Worm (Caenorhabditis elegans): ENCODE results near the gene Y116A8C.20.

The Y116A8C.20 gene

ce11 chrIV:16995425-16995824 lies 45.3 kb upstream of the Y116A8C.20 start, which contains the start of gene rom-4 (continued):
- TF ChIP-seq fos-1 (tag; optimal IDR thresholded peaks at IDR 0.05) (no peak), fkh-4 (tag; optimal IDR thresholded peaks at IDR 0.05; ENCODE audit: borderline replicate concordance) (peak; percentile 88), alr-1 (tag; optimal IDR thresholded peaks at IDR 0.05; ENCODE audit: borderline replicate concordance) (no peak), ceh-90 (tag; optimal IDR thresholded peaks at IDR 0.05) (peak; percentile 92), nhr-76 (tag; optimal IDR thresholded peaks at IDR 0.05) (peak; percentile 11), nhr-28 (tag; optimal IDR thresholded peaks at IDR 0.05) (no peak), C04F5.9 (tag; optimal IDR thresholded peaks at IDR 0.05) (peak; percentile 58), ces-1 (GFP tag; optimal IDR thresholded peaks at IDR 0.05) (no peak), zip-4 (GFP tag; optimal IDR thresholded peaks at IDR 0.05) (no peak), sptf-1 (tag; optimal IDR thresholded peaks at IDR 0.05) (no peak), isw-1 (GFP tag; IDR thresholded peaks at IDR 0.05) (peak; percentile 69), rnt-1 (tag; optimal IDR thresholded peaks at IDR 0.05) (peak; percentile 99), efl-1 (optimal IDR thresholded peaks at IDR 0.05) (peak; percentile 97 to 99), efl-1 (GFP tag; optimal IDR thresholded peaks at IDR 0.05 in 1 of 2) (peak; percentile 96 to 99), lin-13 (GFP tag; optimal IDR thresholded peaks at IDR 0.05) (peak; percentile 29), unc-30 (tag; optimal IDR thresholded peaks at IDR 0.05) (no peak), fkh-10 (GFP tag; optimal IDR thresholded peaks at IDR 0.05) (no peak), ztf-11 (tag; optimal IDR thresholded peaks at IDR 0.05) (peak in 1 of 2 experiments; percentile 85), nhr-84 (tag; optimal IDR thresholded peaks at IDR 0.05) (no peak), unc-98 (GFP tag; IDR thresholded peaks at IDR 0.05) (peak; percentile 91), mef-2 (tag; optimal IDR thresholded peaks at IDR 0.05) (no peak), nhr-237 (tag; optimal IDR thresholded peaks at IDR 0.05) (no peak), snu-23 (GFP tag; optimal IDR thresholded peaks at IDR 0.05) (peak; percentile 85), irx-1 (tag; optimal IDR thresholded peaks at IDR 0.05) (peak; percentile 89), mep-1 (tag; optimal IDR thresholded peaks at IDR 0.05) (peak; percentile 77), sox-4 (tag; optimal IDR thresholded peaks at IDR 0.05) (peak; percentile 78), hlh-4 (tag; optimal IDR thresholded peaks at IDR 0.05) (no peak), ceh-8 (GFP tag; optimal IDR thresholded peaks at IDR 0.05) (no peak), nhr-71 (tag; optimal IDR thresholded peaks at IDR 0.05) (peak; percentile 88), hpl-2 (GFP tag; optimal IDR thresholded peaks at IDR 0.05) (no peak), lin-35 (GFP tag; optimal IDR thresholded peaks at IDR 0.05) (peak; percentile 97), ets-5 (GFP tag; IDR thresholded peaks at IDR 0.05) (no peak), F16B12.6 (tag; optimal IDR thresholded peaks at IDR 0.05) (peak; percentile 40), nhr-85 (tag) (peak; percentile 91), efl-3 (GFP tag; optimal IDR thresholded peaks at IDR 0.05) (no peak), ceh-82 (tag; optimal IDR thresholded peaks at IDR 0.05) (peak; percentile 18 to 80 (median 67))

DNA sequence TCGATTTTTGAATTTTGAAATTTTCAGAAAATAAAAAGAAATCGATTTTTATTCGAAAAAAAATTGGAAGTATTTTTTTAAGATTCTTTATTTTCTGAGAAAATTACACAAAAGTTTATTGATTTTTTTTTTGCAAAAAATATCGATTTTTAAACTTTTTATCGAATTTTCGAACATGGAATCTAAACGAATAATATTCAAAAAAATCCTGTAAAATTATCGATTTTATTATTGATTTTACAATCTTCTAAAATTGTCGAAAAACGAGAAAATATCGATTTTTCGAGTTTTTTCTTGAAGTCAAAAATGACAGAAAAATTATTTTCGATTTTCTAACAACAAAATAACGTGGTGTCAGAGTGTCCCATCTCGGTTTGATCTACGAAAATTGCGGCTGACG lies 35.0 kb upstream of the Y116A8C.20 start:
- no peak for TF ChIP-seq mdl-1 (tag; optimal IDR thresholded peaks at IDR 0.05)
- no peak for TF ChIP-seq pqm-1 (tag; optimal IDR thresholded peaks at IDR 0.05)
- no peak for TF ChIP-seq unc-98 (GFP tag; IDR thresholded peaks at IDR 0.05)
- TF ChIP-seq nhr-47 (tag; optimal IDR thresholded peaks at IDR 0.05): no peak
- no peak for TF ChIP-seq mab-9 (GFP tag; IDR thresholded peaks at IDR 0.05)
- no peak for TF ChIP-seq ceh-88 (GFP tag; IDR thresholded peaks at IDR 0.05)
- TF ChIP-seq F16B12.6 (tag; optimal IDR thresholded peaks at IDR 0.05): no peak
- no peak for TF ChIP-seq elt-3 (tag; optimal IDR thresholded peaks at IDR 0.05)
- no peak for TF ChIP-seq vab-15 (tag; optimal IDR thresholded peaks at IDR 0.05)
- no peak for TF ChIP-seq egl-27 (tag; optimal IDR thresholded peaks at IDR 0.05)
- TF ChIP-seq lin-15B (tag; optimal IDR thresholded peaks at IDR 0.05): no peak
- TF ChIP-seq skn-1 (tag; optimal IDR thresholded peaks at IDR 0.05): no peak
- no peak for TF ChIP-seq C34B4.2 (tag; optimal IDR thresholded peaks at IDR 0.05)
